Worm (Caenorhabditis elegans): Measurements from ENCODE around the gene srg-42.
A peak's percentile ranks its signal among the peaks of the same experiment; 100 is the strongest.

The srg-42 gene

DNA sequence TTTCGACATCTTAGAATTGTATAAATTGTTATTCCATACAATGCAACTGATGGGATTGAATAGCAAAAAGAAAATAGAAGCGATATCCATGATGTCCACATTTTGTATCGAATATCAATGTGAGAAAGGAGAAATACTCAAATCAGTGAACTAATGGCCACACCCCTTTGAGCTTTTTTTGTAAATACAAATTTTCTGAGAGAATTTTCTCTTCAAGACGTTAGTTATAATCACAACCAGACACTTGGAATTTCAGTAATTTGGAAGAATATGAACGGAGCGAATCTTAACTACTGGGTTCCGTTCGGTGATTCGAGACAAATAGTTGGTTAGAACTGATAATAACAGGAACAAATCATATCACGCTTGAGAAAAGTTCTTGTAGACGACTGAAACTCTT lies 3.9 kb upstream of the srg-42 start, which contains the start of gene srg-41:
TSS of gene srg-41 (minus strand) at position 101 of the 400 bp plus-strand sequence.
- TF ChIP-seq mdl-1 (tag; optimal IDR thresholded peaks at IDR 0.05) (no peak), F37D6.2 (tag; optimal IDR thresholded peaks at IDR 0.05) (no peak)

DNA sequence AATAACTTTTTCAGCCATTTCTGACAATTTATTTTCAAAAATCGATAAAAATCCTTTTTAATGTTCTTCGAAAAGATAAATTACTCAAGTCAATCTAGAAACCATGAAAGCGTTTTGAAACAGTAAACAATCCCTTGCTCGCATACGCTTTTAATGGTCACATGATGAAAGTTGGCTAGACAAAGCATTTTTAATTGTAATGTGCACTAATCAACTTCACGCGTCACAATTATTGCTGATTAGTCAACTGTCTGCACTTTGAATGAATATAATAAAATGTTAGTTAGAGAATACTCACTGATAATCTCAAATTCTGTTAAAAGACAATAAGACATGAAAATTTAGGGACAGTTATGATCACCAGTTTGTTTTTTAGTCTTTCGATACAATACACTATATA lies 1.3 kb downstream of the srg-42 start:
- TF ChIP-seq lin-38 (GFP tag; IDR thresholded peaks at IDR 0.05) (no peak), ceh-32 (tag; optimal IDR thresholded peaks at IDR 0.05; ENCODE audit: poor library complexity) (no peak), zfp-3 (GFP tag; conservative IDR thresholded peaks at IDR 0.05) (no peak), lir-3 (tag; optimal IDR thresholded peaks at IDR 0.05) (no peak)

DNA sequence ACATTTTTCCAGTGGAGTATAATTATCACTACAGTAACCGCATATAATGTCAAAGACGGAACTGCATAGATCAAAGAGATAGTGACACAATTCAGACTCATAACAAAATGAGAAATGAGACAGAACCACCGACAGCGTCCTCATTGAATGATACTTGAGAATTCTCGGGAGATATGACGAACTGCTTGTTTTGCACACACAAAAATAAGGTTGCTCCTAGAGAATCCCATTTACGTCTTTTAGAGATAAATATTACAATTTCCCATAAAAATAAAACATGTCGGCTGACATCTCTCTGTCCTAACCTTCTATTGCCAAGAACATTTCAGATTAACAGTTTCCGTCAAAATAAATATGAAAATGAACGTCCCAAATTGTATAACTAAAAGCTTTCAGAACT lies 2.3 kb downstream of the srg-42 start, which contains the start of gene srg-38:
TSS of gene srg-38 (minus strand) at position 101 of the 400 bp plus-strand sequence.
- no peak for TF ChIP-seq rbr-2 (tag; optimal IDR thresholded peaks at IDR 0.05)
- no peak for TF ChIP-seq nhr-10 (tag; optimal IDR thresholded peaks at IDR 0.05)
- TF ChIP-seq nhr-11 (tag; optimal IDR thresholded peaks at IDR 0.05): no peak
- TF ChIP-seq nhr-77 (tag; optimal IDR thresholded peaks at IDR 0.05): no peak
- TF ChIP-seq dmd-6 (GFP tag; IDR thresholded peaks at IDR 0.05): no peak
- no peak for TF ChIP-seq ZK546.5 (tag; optimal IDR thresholded peaks at IDR 0.05)
- TF ChIP-seq madf-5 (GFP tag; IDR thresholded peaks at IDR 0.05): no peak

DNA sequence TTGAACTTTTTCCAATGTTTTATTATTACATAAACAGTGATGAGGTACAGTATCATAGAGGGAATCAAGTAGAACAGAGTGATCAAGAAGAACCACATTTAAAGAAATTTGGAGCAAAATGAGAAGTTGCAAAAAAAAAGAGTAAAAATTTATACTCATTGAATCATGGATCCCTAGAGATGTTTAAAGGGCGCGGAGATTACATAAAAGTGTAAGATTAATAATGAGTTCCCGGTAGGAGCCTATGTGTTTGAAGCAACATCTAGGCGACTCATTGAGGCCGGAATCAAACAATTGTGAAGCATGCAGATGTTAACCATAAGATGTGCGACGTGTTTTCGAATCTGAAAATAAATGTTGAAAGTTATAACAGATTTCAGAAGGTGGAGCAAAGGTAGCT lies 5.5 kb downstream of the srg-42 start, which contains the start of gene srg-39:
TSS of gene srg-39 (minus strand) at position 101 of the 400 bp plus-strand sequence.
- no peak for TF ChIP-seq mdl-1 (tag; optimal IDR thresholded peaks at IDR 0.05)
- TF ChIP-seq dmd-6 (GFP tag; IDR thresholded peaks at IDR 0.05): no peak
- no peak for TF ChIP-seq set-16 (GFP tag; IDR thresholded peaks at IDR 0.05)
- TF ChIP-seq lin-13 (GFP tag; optimal IDR thresholded peaks at IDR 0.05): no peak
- TF ChIP-seq lim-7 (GFP tag; IDR thresholded peaks at IDR 0.05): no peak
- TF ChIP-seq madf-5 (GFP tag; IDR thresholded peaks at IDR 0.05): no peak
- TF ChIP-seq aha-1 (tag): no peak
- no peak for TF ChIP-seq nhr-6 (tag; optimal IDR thresholded peaks at IDR 0.05)
- no peak for TF ChIP-seq ceh-28 (tag; optimal IDR thresholded peaks at IDR 0.05)
- no peak for TF ChIP-seq egl-43 (GFP tag; IDR thresholded peaks at IDR 0.05)
- TF ChIP-seq php-3 (GFP tag; IDR thresholded peaks at IDR 0.05): no peak

DNA sequence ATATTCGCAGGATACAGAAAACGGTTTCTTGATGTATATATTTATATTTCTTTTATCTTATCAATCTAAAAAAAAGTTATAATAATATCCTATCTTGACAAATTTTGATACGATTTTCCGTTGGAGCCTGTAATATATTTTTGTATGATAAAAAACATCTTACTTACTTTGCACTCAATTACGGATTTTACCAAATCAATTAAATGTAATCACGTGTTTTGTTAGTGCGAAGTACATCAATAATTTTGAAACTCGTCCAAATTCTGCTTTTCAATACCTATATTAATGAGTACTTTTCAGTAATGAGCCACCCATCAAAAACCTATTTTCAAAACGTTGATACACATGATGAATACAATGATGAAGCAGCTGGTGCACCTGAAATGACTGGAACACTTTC lies 8.4 kb downstream of the srg-42 start, which contains the start of gene T19C4.1:
TSS of gene T19C4.1 (plus strand) at position 301 of the 400 bp plus-strand sequence.
- TF ChIP-seq nhr-48 (tag; optimal IDR thresholded peaks at IDR 0.05) (no peak), pha-4 (GFP tag; IDR thresholded peaks at IDR 0.05) (no peak), pha-4 (tag; optimal IDR thresholded peaks at IDR 0.05) (no peak), snpc-4 (tag; optimal IDR thresholded peaks at IDR 0.05) (no peak), egl-43 (GFP tag; IDR thresholded peaks at IDR 0.05) (no peak), dmd-6 (GFP tag; IDR thresholded peaks at IDR 0.05) (no peak), Y105C5A.15 (GFP tag; IDR thresholded peaks at IDR 0.05) (no peak), attf-4 (tag; optimal IDR thresholded peaks at IDR 0.05) (no peak), nhr-28 (tag; optimal IDR thresholded peaks at IDR 0.05) (no peak), R02D3.7 (tag; optimal IDR thresholded peaks at IDR 0.05) (no peak), set-16 (GFP tag; IDR thresholded peaks at IDR 0.05) (no peak), duxl-1 (tag; optimal IDR thresholded peaks at IDR 0.05; ENCODE audit: poor library complexity) (no peak), ceh-62 (tag; optimal IDR thresholded peaks at IDR 0.05) (no peak), zip-2 (tag; optimal IDR thresholded peaks at IDR 0.05) (no peak), ceh-20 (GFP tag; IDR thresholded peaks at IDR 0.05) (no peak)

DNA sequence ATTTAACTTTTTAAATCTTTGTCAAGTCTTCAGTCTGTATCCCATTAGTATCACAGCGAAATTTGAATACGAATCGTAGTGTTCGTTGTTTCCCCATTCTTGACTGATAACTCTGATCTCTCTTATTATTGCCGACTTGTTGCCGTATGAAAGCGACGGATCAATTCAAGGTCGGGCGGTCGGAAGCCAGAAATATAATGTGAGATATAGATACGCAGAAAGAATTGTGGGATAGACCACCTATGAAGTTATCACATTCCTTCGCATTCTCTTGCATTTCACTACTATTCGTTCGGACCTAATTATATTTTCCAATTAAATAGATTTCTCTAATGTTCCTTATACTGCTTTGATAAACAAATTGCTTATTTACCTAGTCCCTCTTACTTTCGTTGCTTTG lies 8.9 kb downstream of the srg-42 start:
- TF ChIP-seq snpc-4 (tag; optimal IDR thresholded peaks at IDR 0.05) (no peak), nhr-28 (tag; optimal IDR thresholded peaks at IDR 0.05) (peak; percentile 35)
